Fruit fly (Drosophila melanogaster) whole organism, embryonic: ENCODE results near the gene CG43760.

ENCODE experiments used
- Awh ChIP-seq: fragments of 200-800 bp; sonication (Bioruptor generic); IDR thresholded peaks from 2 replicates; pipeline ENCODE4, ENCODE4 v1.3.6; 2022; ENCODE audit warnings: missing biosample characterization, missing genetic modification characterization
- Bdp1 ChIP-seq: fragments of 200-800 bp; sonication (Bioruptor generic); optimal IDR thresholded peaks from 3 replicates; lab custom pipeline; 2016; ENCODE audit warnings: missing biosample characterization, missing genetic modification characterization
- CG10267 ChIP-seq: fragments of 200-800 bp; sonication (Bioruptor generic); optimal IDR thresholded peaks from 2 replicates; lab custom pipeline; 2018; ENCODE audit warnings: missing biosample characterization, mild to moderate bottlenecking, missing genetic modification characterization, moderate library complexity
- CG11085 ChIP-seq: fragments of 200-800 bp; sonication (Bioruptor generic); IDR thresholded peaks from 2 replicates; pipeline ENCODE4 v1.3.6; 2022; ENCODE audit warnings: missing biosample characterization, missing genetic modification characterization
- CG11504 ChIP-seq: fragments of 200-800 bp; sonication (Bioruptor generic); optimal IDR thresholded peaks from 3 replicates; lab custom pipeline; 2019; ENCODE audit warnings: missing biosample characterization, mild to moderate bottlenecking, missing genetic modification characterization, moderate library complexity
- CG12236 ChIP-seq: fragments of 200-800 bp; sonication (Bioruptor generic); optimal IDR thresholded peaks from 2 replicates; lab custom pipeline; 2016; ENCODE audit warnings: missing biosample characterization, missing genetic modification characterization
- CG13296 ChIP-seq: fragments of 200-800 bp; sonication (Bioruptor generic); optimal IDR thresholded peaks from 3 replicates; lab custom pipeline; 2018; ENCODE audit warnings: missing biosample characterization, mild to moderate bottlenecking, missing genetic modification characterization
- CG13424 ChIP-seq: fragments of 200-800 bp; sonication (Bioruptor generic); optimal IDR thresholded peaks from 2 replicates; lab custom pipeline; 2019; ENCODE audit warnings: missing biosample characterization, mild to moderate bottlenecking, missing genetic modification characterization, moderate library complexity
- CG14710 ChIP-seq: fragments of 200-800 bp; sonication (Bioruptor generic); optimal IDR thresholded peaks from 3 replicates; lab custom pipeline; 2019; ENCODE audit warnings: missing biosample characterization, mild to moderate bottlenecking, missing genetic modification characterization, moderate library complexity
- CG14860 ChIP-seq: fragments of 200-800 bp; sonication (Bioruptor generic); IDR thresholded peaks from 3 replicates; pipeline ENCODE4 v1.3.6; 2022; ENCODE audit warnings: missing biosample characterization, missing genetic modification characterization; ENCODE audit not compliant: partially characterized antibody
- CG15601 ChIP-seq: fragments of 200-800 bp; sonication (Bioruptor generic); optimal IDR thresholded peaks from 3 replicates; lab custom pipeline; 2019; ENCODE audit warnings: missing biosample characterization, mild to moderate bottlenecking, missing genetic modification characterization, moderate library complexity
- CG17186 ChIP-seq: fragments of 200-800 bp; sonication (Bioruptor generic); optimal IDR thresholded peaks from 3 replicates; lab custom pipeline; 2017; ENCODE audit warnings: missing biosample characterization, missing genetic modification reagents, missing genetic modification characterization
- CG1792 ChIP-seq: fragments of 200-800 bp; sonication (Bioruptor generic); optimal IDR thresholded peaks from 2 replicates; lab custom pipeline; 2016; ENCODE audit warnings: missing biosample characterization, missing genetic modification characterization
- CG18262 ChIP-seq: fragments of 200-800 bp; optimal IDR thresholded peaks from 3 replicates; lab custom pipeline; 2019; ENCODE audit warnings: missing biosample characterization, mild to moderate bottlenecking, missing genetic modification characterization, moderate library complexity
- CG2889 ChIP-seq: fragments of 200-800 bp; sonication (Bioruptor generic); IDR thresholded peaks from 3 replicates; pipeline ENCODE4 v1.3.6; 2022; ENCODE audit warnings: missing biosample characterization, missing genetic modification characterization
- CG30403 ChIP-seq: fragments of 200-800 bp; sonication (Bioruptor generic); optimal IDR thresholded peaks from 3 replicates; lab custom pipeline; 2016; ENCODE audit warnings: missing biosample characterization, missing genetic modification characterization
- CG31388 ChIP-seq: fragments of 200-800 bp; sonication (Bioruptor generic); optimal IDR thresholded peaks from 2 replicates; lab custom pipeline; 2016; ENCODE audit warnings: missing biosample characterization, missing genetic modification characterization
- CG3995 ChIP-seq: fragments of 200-800 bp; sonication (Bioruptor generic); optimal IDR thresholded peaks from 3 replicates; lab custom pipeline; 2016; ENCODE audit warnings: missing biosample characterization, missing genetic modification characterization
- CG7786 ChIP-seq: fragments of 200-800 bp; sonication (Bioruptor generic); optimal IDR thresholded peaks from 2 replicates; lab custom pipeline; 2016; ENCODE audit warnings: missing biosample characterization, missing genetic modification characterization
- CG7963 ChIP-seq: fragments of 200-800 bp; sonication (Bioruptor generic); IDR thresholded peaks from 3 replicates; pipeline ENCODE4 v1.3.6; 2022; ENCODE audit warnings: missing biosample characterization, missing genetic modification characterization; ENCODE audit not compliant: partially characterized antibody
- CG9797 ChIP-seq: fragments of 200-800 bp; sonication (Bioruptor generic); optimal IDR thresholded peaks from 3 replicates; lab custom pipeline; 2018; ENCODE audit warnings: missing biosample characterization, mild to moderate bottlenecking, missing genetic modification characterization
- CG9817 ChIP-seq: fragments of 200-800 bp; sonication (Bioruptor generic); optimal IDR thresholded peaks from 2 replicates; lab custom pipeline; 2018; ENCODE audit warnings: missing biosample characterization, mild to moderate bottlenecking, missing genetic modification characterization, moderate library complexity
- Hsf ChIP-seq: fragments of 200-800 bp; sonication (Bioruptor generic); optimal IDR thresholded peaks from 3 replicates; lab custom pipeline; 2016; ENCODE audit warnings: missing biosample characterization, missing genetic modification characterization
- Lpt ChIP-seq: fragments of >200 bp; optimal IDR thresholded peaks from 2 replicates; lab custom pipeline; 2018; ENCODE audit warnings: missing biosample characterization, missing genetic modification characterization
- MESR4 ChIP-seq: fragments of 200-800 bp; sonication (Bioruptor generic); optimal IDR thresholded peaks from 2 replicates; lab custom pipeline; 2018; ENCODE audit warnings: missing biosample characterization, mild to moderate bottlenecking, missing genetic modification characterization, moderate library complexity
- Med ChIP-seq: fragments of 200-800 bp; sonication (Bioruptor generic); peaks from one replicate; lab custom pipeline; 2016; ENCODE audit warnings: missing biosample characterization, missing genetic modification characterization, mild to moderate bottlenecking, inconsistent platforms, moderate library complexity
- Myb ChIP-seq: fragments of 200-800 bp; sonication (Bioruptor generic); optimal IDR thresholded peaks from 2 replicates; lab custom pipeline; 2016; ENCODE audit warnings: missing biosample characterization, missing genetic modification characterization
- NC2α ChIP-seq: fragments of 200-800 bp; sonication (Bioruptor generic); optimal IDR thresholded peaks from 2 replicates; lab custom pipeline; 2016; ENCODE audit warnings: missing biosample characterization, missing genetic modification characterization
- NK7.1 ChIP-seq: fragments of 200-800 bp; sonication (Bioruptor generic); optimal IDR thresholded peaks from 3 replicates; lab custom pipeline; 2016; ENCODE audit warnings: missing biosample characterization, missing genetic modification characterization
- NfI ChIP-seq: fragments of 200-800 bp; sonication (Bioruptor generic); optimal IDR thresholded peaks from 3 replicates; lab custom pipeline; 2018; ENCODE audit warnings: missing biosample characterization, mild to moderate bottlenecking, missing genetic modification characterization, moderate library complexity
- Scr ChIP-seq: fragments of 200-800 bp; sonication (Bioruptor generic); IDR thresholded peaks from 2 replicates; pipeline ENCODE4 v1.3.6; 2022; ENCODE audit warnings: missing biosample characterization, missing genetic modification characterization; ENCODE audit not compliant: partially characterized antibody
- YL-1 ChIP-seq: fragments of 200-800 bp; sonication (Bioruptor generic); optimal IDR thresholded peaks from 3 replicates; lab custom pipeline; 2017; ENCODE audit warnings: missing biosample characterization, mild to moderate bottlenecking, missing genetic modification characterization
- ara ChIP-seq: fragments of 200-800 bp; sonication (Bioruptor generic); IDR thresholded peaks from 2 replicates; pipeline ENCODE4 v1.3.6; 2022; ENCODE audit warnings: missing biosample characterization, missing genetic modification characterization
- fd96Cb ChIP-seq: fragments of 200-800 bp; sonication (Bioruptor generic); optimal IDR thresholded peaks from 2 replicates; lab custom pipeline; 2018; ENCODE audit warnings: missing biosample characterization, mild to moderate bottlenecking, missing genetic modification characterization, moderate library complexity
- grau ChIP-seq: fragments of 200-800 bp; optimal IDR thresholded peaks from 3 replicates; lab custom pipeline; 2019; ENCODE audit warnings: missing biosample characterization, mild to moderate bottlenecking, missing genetic modification characterization, moderate library complexity
- gro ChIP-seq: fragments of 200-800 bp; sonication (Bioruptor generic); optimal IDR thresholded peaks from 2 replicates; lab custom pipeline; 2016; ENCODE audit warnings: missing biosample characterization, missing genetic modification characterization
- jing ChIP-seq: fragments of 200-800 bp; sonication (Bioruptor generic); optimal IDR thresholded peaks from 2 replicates; lab custom pipeline; 2018; ENCODE audit warnings: missing biosample characterization, mild to moderate bottlenecking, missing genetic modification characterization
- knrl ChIP-seq: fragments of 200-800 bp; sonication (Bioruptor generic); IDR thresholded peaks from 3 replicates; pipeline ENCODE4 v1.3.6; 2022; ENCODE audit warnings: missing biosample characterization, missing genetic modification characterization; ENCODE audit not compliant: partially characterized antibody
- lbe ChIP-seq: fragments of 200-800 bp; sonication (Bioruptor generic); optimal IDR thresholded peaks from 2 replicates; lab custom pipeline; 2016; ENCODE audit warnings: missing biosample characterization, mild to moderate bottlenecking, missing genetic modification characterization
- nerfin-1 ChIP-seq: fragments of 200-800 bp; sonication (Bioruptor generic); optimal IDR thresholded peaks from 3 replicates; lab custom pipeline; 2019; ENCODE audit warnings: missing biosample characterization, mild to moderate bottlenecking, missing genetic modification characterization, moderate library complexity
- odd ChIP-seq: fragments of 200-800 bp; sonication (Bioruptor generic); optimal IDR thresholded peaks from 2 replicates; lab custom pipeline; 2017; ENCODE audit warnings: missing biosample characterization, mild to moderate bottlenecking, missing genetic modification characterization
- otp ChIP-seq: fragments of 200-800 bp; sonication (Bioruptor generic); IDR thresholded peaks from 3 replicates; pipeline ENCODE4, ENCODE4 v1.3.6; 2022; ENCODE audit warnings: missing biosample characterization, missing genetic modification characterization
- phol ChIP-seq: fragments of 200-800 bp; sonication (Bioruptor generic); optimal IDR thresholded peaks from 3 replicates; lab custom pipeline; 2018; ENCODE audit warnings: missing biosample characterization, mild to moderate bottlenecking, missing genetic modification characterization, moderate library complexity
- pzg ChIP-seq: fragments of 200-800 bp; sonication (Bioruptor generic); optimal IDR thresholded peaks from 3 replicates; lab custom pipeline; 2018; ENCODE audit warnings: missing biosample characterization, mild to moderate bottlenecking, missing genetic modification characterization, moderate library complexity
- scrt ChIP-seq: fragments of 200-800 bp; sonication (Bioruptor generic); optimal IDR thresholded peaks from 2 replicates; lab custom pipeline; 2018; ENCODE audit warnings: missing biosample characterization, mild to moderate bottlenecking, missing genetic modification characterization, moderate library complexity
- shn ChIP-seq: fragments of 200-800 bp; sonication (Bioruptor generic); optimal IDR thresholded peaks from 3 replicates; lab custom pipeline; 2016; ENCODE audit warnings: missing biosample characterization, missing genetic modification characterization
- slbo ChIP-seq: fragments of 200-800 bp; sonication (Bioruptor generic); IDR thresholded peaks from 2 replicates; pipeline ENCODE4 v1.3.6; 2022; ENCODE audit warnings: missing biosample characterization, missing genetic modification characterization
- stwl ChIP-seq: fragments of 200-800 bp; sonication (Bioruptor generic); optimal IDR thresholded peaks from 3 replicates; lab custom pipeline; 2018; ENCODE audit warnings: missing biosample characterization, mild to moderate bottlenecking, missing genetic modification characterization, moderate library complexity
- tna ChIP-seq: fragments of 200-800 bp; sonication (Bioruptor generic); IDR thresholded peaks from 2 replicates; pipeline ENCODE4 v1.3.6; 2022; ENCODE audit warnings: missing biosample characterization, missing genetic modification characterization; ENCODE audit not compliant: partially characterized antibody
- tup ChIP-seq: fragments of 200-800 bp; sonication (Bioruptor generic); optimal IDR thresholded peaks from 2 replicates; lab custom pipeline; 2016; ENCODE audit warnings: missing biosample characterization, mild to moderate bottlenecking, missing genetic modification characterization, moderate library complexity
- vfl ChIP-seq: fragments of 200-800 bp; sonication (Bioruptor generic); optimal IDR thresholded peaks from 2 replicates; lab custom pipeline; 2016; ENCODE audit warnings: missing biosample characterization, missing genetic modification characterization
- vnd ChIP-seq: fragments of 200-800 bp; sonication (Bioruptor generic); IDR thresholded peaks from 3 replicates; pipeline ENCODE4 v1.3.6; 2022; ENCODE audit warnings: missing biosample characterization, missing genetic modification characterization; ENCODE audit not compliant: partially characterized antibody
- zen2 ChIP-seq: fragments of 200-800 bp; sonication (Bioruptor generic); IDR thresholded peaks from 3 replicates; pipeline ENCODE4 v1.3.6; 2022; ENCODE audit warnings: missing biosample characterization, missing genetic modification characterization; ENCODE audit not compliant: partially characterized antibody

Gene CG43760

dm6 chr2L:15768097-15768496, 8.6 kb downstream of the CG43760 start, which contains the start of gene wek (continued):
- TF ChIP-seq CG31388 (GFP tag; lab: Kevin White, UChicago) (no peak), CG17186 (peak; percentile 20), shn (no peak), YL-1 (peak; percentile 20), CG3995 (GFP tag; lab: Kevin White, UChicago) (peak; percentile 18), CG18262 (tag; lab: Kevin White, UChicago) (no peak), CG7963 (GFP tag; lab: Robert Waterston, UW) (peak; percentile 85), CG9817 (tag; lab: Kevin White, UChicago) (no peak), NK7.1 (no peak), gro (no peak), CG11504 (tag; lab: Kevin White, UChicago) (no peak), grau (peak; percentile 76), CG2889 (GFP tag; lab: Robert Waterston, UW) (no peak), odd (no peak), CG14710 (tag; lab: Kevin White, UChicago) (no peak), Lpt (GFP tag; lab: Kevin White, UChicago) (no peak), scrt (GFP tag; lab: Kevin White, UChicago) (peak; percentile 89), nerfin-1 (tag; lab: Kevin White, UChicago) (peak; percentile 73), CG13296 (no peak), pzg (GFP tag; lab: Kevin White, UChicago) (peak; percentile 50), CG11085 (no peak), CG1792 (GFP tag; lab: Kevin White, UChicago) (no peak), vfl (GFP tag; lab: Kevin White, UChicago) (no peak), Bdp1 (GFP tag; lab: Kevin White, UChicago) (no peak), otp (GFP tag; lab: Robert Waterston, UW) (no peak), fd96Cb (tag; lab: Kevin White, UChicago) (no peak), slbo (GFP tag; lab: Robert Waterston, UW) (no peak), Scr (GFP tag; lab: Robert Waterston, UW) (peak; percentile 75), tup (no peak), stwl (tag; lab: Kevin White, UChicago) (peak; percentile 61), knrl (GFP tag; lab: Robert Waterston, UW) (peak; percentile 60; the same call in 2 of the 3 replicates), jing (GFP tag; lab: Kevin White, UChicago) (no peak), CG10267 (tag; lab: Kevin White, UChicago) (peak; percentile 49), phol (peak; percentile 50), CG14860 (GFP tag; lab: Robert Waterston, UW) (peak; percentile 70), CG30403 (GFP tag; lab: Kevin White, UChicago) (no peak), CG12236 (GFP tag; lab: Kevin White, UChicago) (no peak), CG13424 (tag; lab: Kevin White, UChicago) (no peak), NC2α (GFP tag; lab: Kevin White, UChicago) (no peak), zen2 (peak; percentile 79), CG9797 (GFP tag; lab: Kevin White, UChicago) (no peak)
- TF ChIP-seq, all 482 proteins: peak for 56

DNA sequence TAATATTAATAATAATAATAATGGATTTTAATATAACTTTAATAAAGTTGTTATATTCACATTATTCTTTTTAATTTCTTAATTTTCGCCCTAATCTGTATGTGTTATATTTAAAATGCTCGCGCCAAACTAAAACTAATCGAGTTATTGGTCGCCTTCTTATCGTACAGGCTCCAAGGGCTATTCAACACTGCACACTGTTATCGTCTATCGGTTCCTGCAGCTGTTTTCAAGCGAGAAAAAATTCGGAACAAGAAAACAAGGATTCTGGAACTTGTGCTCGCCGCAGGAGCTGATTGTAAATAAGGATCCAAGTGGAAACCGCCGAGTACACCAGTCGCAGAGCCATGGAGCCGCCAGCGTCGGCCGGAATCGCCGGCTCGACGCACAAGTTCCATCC, 12.6 kb downstream of the CG43760 start, which contains the start of gene CG3793:
Gene CG3793 (plus strand): TSS at position 192 of the 400 bp plus-strand sequence.
- no peak for TF ChIP-seq ara (GFP tag; lab: Robert Waterston, UW)
- no peak for TF ChIP-seq Awh (GFP tag; lab: Robert Waterston, UW)
- no peak for TF ChIP-seq lbe (GFP tag; lab: Kevin White, UChicago)
- no peak for TF ChIP-seq Hsf
- TF ChIP-seq CG7786 (GFP tag; lab: Kevin White, UChicago), result no peak
- TF ChIP-seq CG15601, result peak; percentile 13
- TF ChIP-seq NfI, result no peak
- TF ChIP-seq MESR4 (GFP tag; lab: Kevin White, UChicago), result peak; percentile 38
- peak; percentile 30; the same call in 1 of the 3 replicates for TF ChIP-seq vnd (GFP tag; lab: Robert Waterston, UW)
- no peak for TF ChIP-seq Myb (GFP tag; lab: Kevin White, UChicago)
- peak; percentile 75 for TF ChIP-seq Med
- TF ChIP-seq tna (GFP tag; lab: Robert Waterston, UW), result peak; percentile 83
